Fruit fly (Drosophila melanogaster) whole organism, embryonic: ENCODE measurements around the gene Tmx3.

Experiments
- Bdp1 ChIP-seq: fragments of 200-800 bp; sonication (Bioruptor generic); optimal IDR thresholded peaks from 3 replicates; lab custom pipeline; 2016; ENCODE audit warnings: missing biosample characterization, missing genetic modification characterization
- CG12769 ChIP-seq: fragments of 200-800 bp; sonication (Bioruptor generic); optimal IDR thresholded peaks from 2 replicates; lab custom pipeline; 2019; ENCODE audit warnings: missing biosample characterization, mild to moderate bottlenecking, missing genetic modification characterization, moderate library complexity
- CG13894 ChIP-seq: fragments of 200-800 bp; sonication (Bioruptor generic); optimal IDR thresholded peaks from 3 replicates; lab custom pipeline; 2018; ENCODE audit warnings: missing biosample characterization, mild to moderate bottlenecking, missing genetic modification characterization, moderate library complexity
- CG14441 ChIP-seq: fragments of 200-800 bp; sonication (Bioruptor generic); IDR thresholded peaks from 2 replicates; pipeline ENCODE4 v1.3.6; 2022; ENCODE audit warnings: missing biosample characterization, missing genetic modification characterization
- CG14860 ChIP-seq: fragments of 200-800 bp; sonication (Bioruptor generic); IDR thresholded peaks from 3 replicates; pipeline ENCODE4 v1.3.6; 2022; ENCODE audit warnings: missing biosample characterization, missing genetic modification characterization; ENCODE audit not compliant: partially characterized antibody
- CG15073 ChIP-seq: fragments of 200-800 bp; sonication (Bioruptor generic); optimal IDR thresholded peaks from 2 replicates; lab custom pipeline; 2016; ENCODE audit warnings: missing biosample characterization, missing genetic modification characterization
- CG1603 ChIP-seq: fragments of 200-800 bp; sonication (Bioruptor generic); optimal IDR thresholded peaks from 2 replicates; lab custom pipeline; 2019; ENCODE audit warnings: missing biosample characterization, mild to moderate bottlenecking, missing genetic modification characterization, moderate library complexity
- CG17568 ChIP-seq: fragments of 200-800 bp; sonication (Bioruptor generic); optimal IDR thresholded peaks from 2 replicates; lab custom pipeline; 2018; ENCODE audit warnings: missing biosample characterization, mild to moderate bottlenecking, missing genetic modification characterization, moderate library complexity
- CG1792 ChIP-seq: fragments of 200-800 bp; sonication (Bioruptor generic); optimal IDR thresholded peaks from 2 replicates; lab custom pipeline; 2016; ENCODE audit warnings: missing biosample characterization, missing genetic modification characterization
- CG2678 ChIP-seq: fragments of 200-800 bp; sonication (Bioruptor generic); optimal IDR thresholded peaks from 3 replicates; lab custom pipeline; 2019; ENCODE audit warnings: missing biosample characterization, mild to moderate bottlenecking, missing genetic modification characterization, moderate library complexity
- CG31441 ChIP-seq: fragments of 200-800 bp; sonication (Bioruptor generic); IDR thresholded peaks from 2 replicates; pipeline ENCODE4 v1.3.6; 2022; ENCODE audit warnings: missing biosample characterization, missing genetic modification characterization
- CG3726 ChIP-seq: fragments of 200-800 bp; sonication (Bioruptor generic); IDR thresholded peaks from 3 replicates; pipeline ENCODE4, ENCODE4 v1.3.6; 2022; ENCODE audit warnings: missing biosample characterization, missing genetic modification characterization
- CG3847 ChIP-seq: fragments of 200-800 bp; sonication (Bioruptor generic); IDR thresholded peaks from 2 replicates; pipeline ENCODE4 v1.3.6; 2022; ENCODE audit warnings: missing biosample characterization, missing genetic modification characterization
- CG5953 ChIP-seq: fragments of 200-800 bp; sonication (Bioruptor generic); IDR thresholded peaks from 2 replicates; pipeline ENCODE4 v1.3.6; 2022; ENCODE audit warnings: missing biosample characterization, missing genetic modification characterization
- CG6765 ChIP-seq: fragments of 200-800 bp; sonication (Bioruptor generic); optimal IDR thresholded peaks from 3 replicates; lab custom pipeline; 2017; ENCODE audit warnings: missing biosample characterization, mild to moderate bottlenecking, missing genetic modification characterization
- CG7357 ChIP-seq: fragments of 200-800 bp; sonication (Bioruptor generic); IDR thresholded peaks from 3 replicates; pipeline ENCODE4 v1.3.6; 2022; ENCODE audit warnings: missing biosample characterization, missing genetic modification characterization
- CG7963 ChIP-seq: fragments of 200-800 bp; sonication (Bioruptor generic); IDR thresholded peaks from 3 replicates; pipeline ENCODE4 v1.3.6; 2022; ENCODE audit warnings: missing biosample characterization, missing genetic modification characterization; ENCODE audit not compliant: partially characterized antibody
- CG8388 ChIP-seq: fragments of 200-800 bp; sonication (Bioruptor generic); optimal IDR thresholded peaks from 2 replicates; lab custom pipeline; 2019; ENCODE audit warnings: missing biosample characterization, mild to moderate bottlenecking, missing genetic modification characterization, moderate library complexity
- CG9609 ChIP-seq: fragments of 200-800 bp; sonication (Bioruptor generic); optimal IDR thresholded peaks from 3 replicates; lab custom pipeline; 2016; ENCODE audit warnings: missing biosample characterization, missing genetic modification characterization
- CHES-1-like ChIP-seq: fragments of 200-800 bp; sonication (Bioruptor generic); optimal IDR thresholded peaks from 2 replicates; lab custom pipeline; 2016; ENCODE audit warnings: missing biosample characterization, missing genetic modification characterization
- Eip74EF ChIP-seq, 2 experiments: fragments of 200-800 bp in 1 of 2; fragments of >200 bp in 1 of 2; sonication (Bioruptor generic) in 1 of 2; optimal IDR thresholded peaks; 2 replicates each; lab custom pipeline; 2017 to 2019; ENCODE audit warnings: missing biosample characterization in 2 of 2, missing genetic modification characterization in 2 of 2, mild to moderate bottlenecking in 1 of 2, moderate library complexity in 1 of 2
- Fer3 ChIP-seq: fragments of 200-800 bp; sonication (Bioruptor generic); optimal IDR thresholded peaks from 2 replicates; lab custom pipeline; 2018; ENCODE audit warnings: missing biosample characterization, mild to moderate bottlenecking, missing genetic modification characterization, moderate library complexity
- Hand ChIP-seq: fragments of 200-800 bp; sonication (Bioruptor generic); optimal IDR thresholded peaks from 2 replicates; lab custom pipeline; 2017; ENCODE audit warnings: mild to moderate bottlenecking, missing biosample characterization, missing genetic modification reagents, missing genetic modification characterization
- HmgZ ChIP-seq: fragments of 200-800 bp; sonication (Bioruptor generic); optimal IDR thresholded peaks from 2 replicates; lab custom pipeline; 2018; ENCODE audit warnings: missing biosample characterization, mild to moderate bottlenecking, missing genetic modification characterization
- Hmr ChIP-seq: fragments of 200-800 bp; sonication (Bioruptor generic); optimal IDR thresholded peaks from 3 replicates; lab custom pipeline; 2017; ENCODE audit warnings: mild to moderate bottlenecking, missing biosample characterization, missing genetic modification reagents, missing genetic modification characterization
- Hr51 ChIP-seq, 2 experiments: fragments of 200-800 bp; sonication (Bioruptor generic); optimal IDR thresholded peaks; 2 replicates in 1 of 2; 3 replicates in 1 of 2; lab custom pipeline; 2016 to 2018; ENCODE audit warnings: missing biosample characterization in 2 of 2, missing genetic modification characterization in 2 of 2, mild to moderate bottlenecking in 1 of 2, moderate library complexity in 1 of 2
- MBD-R2 ChIP-seq: fragments of 200-800 bp; sonication (Bioruptor generic); IDR thresholded peaks from 2 replicates; pipeline ENCODE4 v1.3.6; 2022; ENCODE audit warnings: missing biosample characterization, missing genetic modification characterization
- Pdp1 ChIP-seq, 2 experiments: fragments of 200-800 bp; sonication (Bioruptor generic); optimal IDR thresholded peaks; 3 replicates each; lab custom pipeline; 2016; ENCODE audit warnings: missing biosample characterization in 2 of 2, missing genetic modification characterization in 2 of 2, mild to moderate bottlenecking in 1 of 2, moderate library complexity in 1 of 2
- YL-1 ChIP-seq: fragments of 200-800 bp; sonication (Bioruptor generic); optimal IDR thresholded peaks from 3 replicates; lab custom pipeline; 2017; ENCODE audit warnings: missing biosample characterization, mild to moderate bottlenecking, missing genetic modification characterization
- ase ChIP-seq: fragments of 200-800 bp; sonication (Bioruptor generic); IDR thresholded peaks from 3 replicates; pipeline ENCODE4 v1.3.6; 2022; ENCODE audit warnings: missing biosample characterization, missing genetic modification characterization
- chm ChIP-seq: fragments of 200-800 bp; sonication (Bioruptor generic); IDR thresholded peaks from 2 replicates; pipeline ENCODE4 v1.3.6; 2022; ENCODE audit warnings: missing biosample characterization, missing genetic modification characterization
- corto ChIP-seq: fragments of 200-800 bp; sonication (Bioruptor generic); optimal IDR thresholded peaks from 2 replicates; lab custom pipeline; 2016; ENCODE audit warnings: missing biosample characterization, mild to moderate bottlenecking, missing genetic modification characterization, moderate library complexity
- en ChIP-seq: fragments of 200-800 bp; sonication (Bioruptor generic); optimal IDR thresholded peaks from 2 replicates; lab custom pipeline; 2016; ENCODE audit warnings: missing biosample characterization, missing genetic modification characterization
- ewg ChIP-seq: fragments of 200-800 bp; sonication (Bioruptor generic); optimal IDR thresholded peaks from 3 replicates; lab custom pipeline; 2017; ENCODE audit warnings: mild to moderate bottlenecking, missing biosample characterization, missing genetic modification reagents, missing genetic modification characterization
- ftz-f1 ChIP-seq: fragments of 200-800 bp; sonication (Bioruptor generic); optimal IDR thresholded peaks from 2 replicates; lab custom pipeline; 2016; ENCODE audit warnings: missing biosample characterization, missing genetic modification characterization
- fu2 ChIP-seq: fragments of 200-800 bp; sonication (Bioruptor generic); optimal IDR thresholded peaks from 2 replicates; lab custom pipeline; 2016; ENCODE audit warnings: missing biosample characterization, missing genetic modification characterization
- gsb-n ChIP-seq: fragments of 200-800 bp; sonication (Bioruptor generic); optimal IDR thresholded peaks from 3 replicates; lab custom pipeline; 2018; ENCODE audit warnings: missing biosample characterization, mild to moderate bottlenecking, missing genetic modification characterization
- inv ChIP-seq: fragments of 200-800 bp; sonication (Bioruptor generic); IDR thresholded peaks from 2 replicates; pipeline ENCODE4 v1.3.6; 2022; ENCODE audit warnings: missing biosample characterization, missing genetic modification characterization; ENCODE audit not compliant: partially characterized antibody
- kay ChIP-seq: fragments of 200-800 bp; sonication (Bioruptor generic); optimal IDR thresholded peaks from 2 replicates; lab custom pipeline; 2016; ENCODE audit warnings: missing biosample characterization, missing genetic modification characterization
- lmd ChIP-seq: fragments of 200-800 bp; sonication (Bioruptor generic); IDR thresholded peaks from 2 replicates; pipeline ENCODE4 v1.3.6; 2022; ENCODE audit warnings: missing biosample characterization, missing genetic modification characterization
- nau ChIP-seq: fragments of 200-800 bp; sonication (Bioruptor generic); optimal IDR thresholded peaks from 3 replicates; lab custom pipeline; 2017; ENCODE audit warnings: missing biosample characterization, mild to moderate bottlenecking, missing genetic modification characterization, missing genetic modification reagents
- nerfin-2 ChIP-seq: fragments of 200-800 bp; sonication (Bioruptor generic); IDR thresholded peaks from 2 replicates; pipeline ENCODE4 v1.3.6; 2022; ENCODE audit warnings: missing biosample characterization, missing genetic modification characterization; ENCODE audit not compliant: partially characterized antibody
- prd ChIP-seq, 3 experiments: fragments of >200 bp in 2 of 3; fragments of 200-800 bp in 1 of 3; sonication (Bioruptor generic) in 1 of 3; optimal IDR thresholded peaks in 2 of 3; IDR thresholded peaks in 1 of 3; 2 replicates in 2 of 3; 3 replicates in 1 of 3; pipeline versions ENCODE4 v1.3.6 to Lab custom; 2017 to 2022; ENCODE audit warnings: missing biosample characterization in 1 of 3, missing genetic modification characterization in 1 of 3
- ro ChIP-seq: fragments of 200-800 bp; sonication (Bioruptor generic); IDR thresholded peaks from 2 replicates; pipeline ENCODE4 v1.3.6; 2022; ENCODE audit warnings: missing biosample characterization, missing genetic modification characterization
- slp2 ChIP-seq: fragments of 200-800 bp; sonication (Bioruptor generic); optimal IDR thresholded peaks from 2 replicates; lab custom pipeline; 2016; ENCODE audit warnings: missing biosample characterization, missing genetic modification characterization
- tna ChIP-seq: fragments of 200-800 bp; sonication (Bioruptor generic); IDR thresholded peaks from 2 replicates; pipeline ENCODE4 v1.3.6; 2022; ENCODE audit warnings: missing biosample characterization, missing genetic modification characterization; ENCODE audit not compliant: partially characterized antibody
- tup ChIP-seq: fragments of 200-800 bp; sonication (Bioruptor generic); optimal IDR thresholded peaks from 2 replicates; lab custom pipeline; 2016; ENCODE audit warnings: missing biosample characterization, mild to moderate bottlenecking, missing genetic modification characterization, moderate library complexity
- vnd ChIP-seq: fragments of 200-800 bp; sonication (Bioruptor generic); IDR thresholded peaks from 3 replicates; pipeline ENCODE4 v1.3.6; 2022; ENCODE audit warnings: missing biosample characterization, missing genetic modification characterization; ENCODE audit not compliant: partially characterized antibody

Gene Tmx3

dm6 chr3L:16203236-16203635, 25.7 kb upstream of the Tmx3 start (continued):
- TF ChIP-seq CG3726 (peak; percentile 47; the same call in 1 of the 3 replicates), corto (GFP tag; lab: Kevin White, UChicago) (peak; percentile 30), CG8388 (GFP tag; lab: Kevin White, UChicago) (peak; percentile 38), lmd (GFP tag; lab: Robert Waterston, UW) (peak; percentile 90), CG6765 (peak; percentile 58), Pdp1 (GFP tag; optimal IDR thresholded peaks at IDR 0.05; lab: Kevin White, UChicago) (peak; percentile 79 to 88), vnd (GFP tag; lab: Robert Waterston, UW) (no peak), YL-1 (GFP tag; lab: Kevin White, UChicago) (no peak), nau (peak; percentile 61), fu2 (GFP tag; lab: Kevin White, UChicago) (peak; percentile 70), CG9609 (peak; percentile 72), CG15073 (GFP tag; lab: Kevin White, UChicago) (no peak), kay (GFP tag; lab: Kevin White, UChicago) (peak; percentile 75), tna (GFP tag; lab: Robert Waterston, UW) (no peak), tup (GFP tag; lab: Kevin White, UChicago) (peak; percentile 32), Bdp1 (GFP tag; lab: Kevin White, UChicago) (peak; percentile 30), ase (peak; percentile 87; the same call in 2 of the 3 replicates), nerfin-2 (GFP tag; lab: Robert Waterston, UW) (no peak), inv (GFP tag; lab: Robert Waterston, UW) (no peak), CG14860 (GFP tag; lab: Robert Waterston, UW) (no peak), MBD-R2 (GFP tag; lab: Robert Waterston, UW) (peak; percentile 76; the same call in 1 of the 2 replicates), CG13894 (tag; lab: Kevin White, UChicago) (peak; percentile 70), ro (GFP tag; lab: Robert Waterston, UW) (peak; percentile 55; the same call in 1 of the 2 replicates), CG3847 (GFP tag; lab: Robert Waterston, UW) (peak; percentile 84), Hmr (GFP tag; lab: Kevin White, UChicago) (peak; percentile 86), ewg (GFP tag; lab: Kevin White, UChicago) (peak; percentile 46), CG1603 (tag; lab: Kevin White, UChicago) (peak; percentile 86), en (GFP tag; lab: Kevin White, UChicago) (peak; percentile 70), chm (GFP tag; lab: Robert Waterston, UW) (no peak), CG31441 (GFP tag; lab: Robert Waterston, UW) (peak; percentile 53), CG7357 (GFP tag; lab: Robert Waterston, UW) (peak; percentile 76), CG12769 (tag; lab: Kevin White, UChicago) (peak; percentile 91), CG2678 (tag; lab: Kevin White, UChicago) (peak; percentile 90), CG14441 (GFP tag; lab: Robert Waterston, UW) (peak; percentile 87), Hand (GFP tag; lab: Kevin White, UChicago) (peak; percentile 61), HmgZ (tag; lab: Kevin White, UChicago) (peak; percentile 71), prd (optimal IDR thresholded peaks at IDR 0.05; lab: Kevin White, UChicago) (no peak), prd (GFP tag; IDR thresholded peaks at IDR 0.05; lab: Robert Waterston, UW) (peak; percentile 86), gsb-n (no peak), CHES-1-like (peak; percentile 50), slp2 (GFP tag; lab: Kevin White, UChicago) (peak; percentile 69), Hr51 (GFP tag; optimal IDR thresholded peaks at IDR 0.05; lab: Kevin White, UChicago) (peak; percentile 65 to 78), CG17568 (GFP tag; lab: Kevin White, UChicago) (peak; percentile 56), CG5953 (GFP tag; lab: Robert Waterston, UW) (peak; percentile 84), CG1792 (peak; percentile 67), ftz-f1 (GFP tag; lab: Kevin White, UChicago) (no peak), Fer3 (peak; percentile 91), CG7963 (no peak), Eip74EF (GFP tag; optimal IDR thresholded peaks at IDR 0.05; lab: Kevin White, UChicago) (peak in 1 of 2 experiments; percentile 58)
